Fruit fly (Drosophila melanogaster) whole organism, embryonic: ENCODE measurements around the gene lqfR.

Source experiments
- CG10147 ChIP-seq: fragments of 200-800 bp; sonication (Bioruptor generic); optimal IDR thresholded peaks from 2 replicates; lab custom pipeline; 2019; ENCODE audit warnings: missing biosample characterization, mild to moderate bottlenecking, missing genetic modification characterization, moderate library complexity
- CG10267 ChIP-seq: fragments of 200-800 bp; sonication (Bioruptor generic); optimal IDR thresholded peaks from 2 replicates; lab custom pipeline; 2018; ENCODE audit warnings: missing biosample characterization, mild to moderate bottlenecking, missing genetic modification characterization, moderate library complexity
- CG11504 ChIP-seq: fragments of 200-800 bp; sonication (Bioruptor generic); optimal IDR thresholded peaks from 3 replicates; lab custom pipeline; 2019; ENCODE audit warnings: missing biosample characterization, mild to moderate bottlenecking, missing genetic modification characterization, moderate library complexity
- CG12236 ChIP-seq: fragments of 200-800 bp; sonication (Bioruptor generic); optimal IDR thresholded peaks from 2 replicates; lab custom pipeline; 2016; ENCODE audit warnings: missing biosample characterization, missing genetic modification characterization
- CG12942 ChIP-seq: fragments of 200-800 bp; sonication (Bioruptor generic); optimal IDR thresholded peaks from 3 replicates; lab custom pipeline; 2016; ENCODE audit warnings: missing biosample characterization, missing genetic modification characterization
- CG13424 ChIP-seq: fragments of 200-800 bp; sonication (Bioruptor generic); optimal IDR thresholded peaks from 2 replicates; lab custom pipeline; 2019; ENCODE audit warnings: missing biosample characterization, mild to moderate bottlenecking, missing genetic modification characterization, moderate library complexity
- CG13894 ChIP-seq: fragments of 200-800 bp; sonication (Bioruptor generic); optimal IDR thresholded peaks from 3 replicates; lab custom pipeline; 2018; ENCODE audit warnings: missing biosample characterization, mild to moderate bottlenecking, missing genetic modification characterization, moderate library complexity
- CG14667 ChIP-seq: fragments of 200-800 bp; sonication (Bioruptor generic); IDR thresholded peaks from 2 replicates; pipeline ENCODE4 v1.3.6; 2022; ENCODE audit warnings: missing biosample characterization, missing genetic modification characterization
- CG14860 ChIP-seq: fragments of 200-800 bp; sonication (Bioruptor generic); IDR thresholded peaks from 3 replicates; pipeline ENCODE4 v1.3.6; 2022; ENCODE audit warnings: missing biosample characterization, missing genetic modification characterization; ENCODE audit not compliant: partially characterized antibody
- CG15601 ChIP-seq: fragments of 200-800 bp; sonication (Bioruptor generic); optimal IDR thresholded peaks from 3 replicates; lab custom pipeline; 2019; ENCODE audit warnings: missing biosample characterization, mild to moderate bottlenecking, missing genetic modification characterization, moderate library complexity
- CG1647 ChIP-seq: fragments of 200-800 bp; sonication (Bioruptor generic); optimal IDR thresholded peaks from 3 replicates; lab custom pipeline; 2016; ENCODE audit warnings: missing biosample characterization, missing genetic modification characterization
- CG18476 ChIP-seq: fragments of 200-800 bp; sonication (Bioruptor generic); optimal IDR thresholded peaks from 2 replicates; lab custom pipeline; 2016; ENCODE audit warnings: missing biosample characterization, mild to moderate bottlenecking, missing genetic modification characterization
- CG30403 ChIP-seq: fragments of 200-800 bp; sonication (Bioruptor generic); optimal IDR thresholded peaks from 3 replicates; lab custom pipeline; 2016; ENCODE audit warnings: missing biosample characterization, missing genetic modification characterization
- CG31224 ChIP-seq: fragments of 200-800 bp; sonication (Bioruptor generic); IDR thresholded peaks from 2 replicates; pipeline ENCODE4 v1.3.6; 2022; ENCODE audit warnings: missing biosample characterization, missing genetic modification characterization
- CG31441 ChIP-seq: fragments of 200-800 bp; sonication (Bioruptor generic); IDR thresholded peaks from 2 replicates; pipeline ENCODE4 v1.3.6; 2022; ENCODE audit warnings: missing biosample characterization, missing genetic modification characterization
- CG3281 ChIP-seq: fragments of 200-800 bp; sonication (Bioruptor generic); optimal IDR thresholded peaks from 3 replicates; lab custom pipeline; 2017; ENCODE audit warnings: missing biosample characterization, mild to moderate bottlenecking, missing genetic modification characterization
- CG34224 ChIP-seq: fragments of 200-800 bp; sonication (Bioruptor generic); IDR thresholded peaks from 3 replicates; pipeline ENCODE4 v1.3.6; 2022; ENCODE audit warnings: missing biosample characterization, missing genetic modification characterization; ENCODE audit not compliant: partially characterized antibody
- CG6683 ChIP-seq: fragments of 200-800 bp; sonication (Bioruptor generic); optimal IDR thresholded peaks from 2 replicates; lab custom pipeline; 2017; ENCODE audit warnings: missing biosample characterization, mild to moderate bottlenecking, missing genetic modification characterization, missing genetic modification reagents
- CG7928 ChIP-seq: fragments of 200-800 bp; sonication (Bioruptor generic); optimal IDR thresholded peaks from 2 replicates; lab custom pipeline; 2017; ENCODE audit warnings: missing biosample characterization, mild to moderate bottlenecking, missing genetic modification characterization
- CG8388 ChIP-seq: fragments of 200-800 bp; sonication (Bioruptor generic); optimal IDR thresholded peaks from 2 replicates; lab custom pipeline; 2019; ENCODE audit warnings: missing biosample characterization, mild to moderate bottlenecking, missing genetic modification characterization, moderate library complexity
- CG9727 ChIP-seq: fragments of 200-800 bp; sonication (Bioruptor generic); optimal IDR thresholded peaks from 3 replicates; lab custom pipeline; 2017; ENCODE audit warnings: missing biosample characterization, mild to moderate bottlenecking, missing genetic modification characterization
- CoRest ChIP-seq: fragments of 200-800 bp; sonication (Bioruptor generic); optimal IDR thresholded peaks from 3 replicates; lab custom pipeline; 2018; ENCODE audit warnings: missing biosample characterization, mild to moderate bottlenecking, missing genetic modification characterization, moderate library complexity
- E2f2 ChIP-seq: fragments of 200-800 bp; sonication (Bioruptor generic); IDR thresholded peaks from 2 replicates; pipeline ENCODE4 v1.3.6; 2022; ENCODE audit warnings: missing biosample characterization, missing genetic modification characterization
- Eip74EF ChIP-seq, 2 experiments: fragments of 200-800 bp in 1 of 2; fragments of >200 bp in 1 of 2; sonication (Bioruptor generic) in 1 of 2; optimal IDR thresholded peaks; 2 replicates each; lab custom pipeline; 2017 to 2019; ENCODE audit warnings: missing biosample characterization in 2 of 2, missing genetic modification characterization in 2 of 2, mild to moderate bottlenecking in 1 of 2, moderate library complexity in 1 of 2
- Fer3 ChIP-seq: fragments of 200-800 bp; sonication (Bioruptor generic); optimal IDR thresholded peaks from 2 replicates; lab custom pipeline; 2018; ENCODE audit warnings: missing biosample characterization, mild to moderate bottlenecking, missing genetic modification characterization, moderate library complexity
- Hand ChIP-seq: fragments of 200-800 bp; sonication (Bioruptor generic); optimal IDR thresholded peaks from 2 replicates; lab custom pipeline; 2017; ENCODE audit warnings: mild to moderate bottlenecking, missing biosample characterization, missing genetic modification reagents, missing genetic modification characterization
- Hr39 ChIP-seq: fragments of >200 bp; optimal IDR thresholded peaks from 2 replicates; lab custom pipeline; 2017
- Optix ChIP-seq: fragments of 200-800 bp; sonication (Bioruptor generic); IDR thresholded peaks from 3 replicates; pipeline ENCODE4 v1.3.6; 2022; ENCODE audit warnings: missing biosample characterization, missing genetic modification characterization
- Six4 ChIP-seq: fragments of 200-800 bp; sonication (Bioruptor generic); optimal IDR thresholded peaks from 2 replicates; lab custom pipeline; 2016; ENCODE audit warnings: missing biosample characterization, missing genetic modification characterization
- Stat92E ChIP-seq, 3 experiments: fragments of >200 bp in 2 of 3; fragments of 200-800 bp in 1 of 3; sonication (Bioruptor generic) in 1 of 3; optimal IDR thresholded peaks; 2 replicates each; lab custom pipeline; 2017 to 2019; ENCODE audit warnings: missing biosample characterization in 3 of 3, missing genetic modification characterization in 3 of 3, mild to moderate bottlenecking in 1 of 3, moderate library complexity in 1 of 3
- Tbp ChIP-seq: fragments of >200 bp; optimal IDR thresholded peaks from 2 replicates; lab custom pipeline; 2018; ENCODE audit warnings: missing biosample characterization, missing genetic modification characterization
- bab2 ChIP-seq: fragments of 200-800 bp; sonication (Bioruptor generic); optimal IDR thresholded peaks from 2 replicates; lab custom pipeline; 2016; ENCODE audit warnings: missing biosample characterization, missing genetic modification characterization
- bowl ChIP-seq: fragments of 200-800 bp; sonication (Bioruptor generic); IDR thresholded peaks from 2 replicates; pipeline ENCODE4 v1.3.6; 2022; ENCODE audit warnings: missing biosample characterization, missing genetic modification characterization
- br ChIP-seq: fragments of >200 bp; optimal IDR thresholded peaks from 2 replicates; lab custom pipeline; 2017
- btn ChIP-seq: fragments of 200-800 bp; sonication (Bioruptor generic); optimal IDR thresholded peaks from 2 replicates; lab custom pipeline; 2016; ENCODE audit warnings: missing biosample characterization, missing genetic modification characterization
- chif ChIP-seq, 2 experiments: fragments of 200-800 bp; sonication (Bioruptor generic); optimal IDR thresholded peaks; 3 replicates each; lab custom pipeline; 2016; ENCODE audit warnings: missing biosample characterization in 2 of 2, missing genetic modification characterization in 2 of 2
- chn ChIP-seq: fragments of 200-800 bp; sonication (Bioruptor generic); optimal IDR thresholded peaks from 2 replicates; lab custom pipeline; 2016; ENCODE audit warnings: missing biosample characterization, missing genetic modification characterization
- cwo ChIP-seq: fragments of 200-800 bp; sonication (Bioruptor generic); optimal IDR thresholded peaks from 3 replicates; lab custom pipeline; 2017; ENCODE audit warnings: missing biosample characterization, missing genetic modification characterization, mild to moderate bottlenecking, moderate library complexity, missing genetic modification reagents
- eve ChIP-seq, 2 experiments: fragments of >200 bp; optimal IDR thresholded peaks; 2 replicates each; lab custom pipeline; 2017; ENCODE audit warnings: missing biosample characterization in 2 of 2, missing genetic modification characterization in 2 of 2
- ewg ChIP-seq: fragments of 200-800 bp; sonication (Bioruptor generic); optimal IDR thresholded peaks from 3 replicates; lab custom pipeline; 2017; ENCODE audit warnings: mild to moderate bottlenecking, missing biosample characterization, missing genetic modification reagents, missing genetic modification characterization
- fd96Cb ChIP-seq: fragments of 200-800 bp; sonication (Bioruptor generic); optimal IDR thresholded peaks from 2 replicates; lab custom pipeline; 2018; ENCODE audit warnings: missing biosample characterization, mild to moderate bottlenecking, missing genetic modification characterization, moderate library complexity
- ham ChIP-seq: fragments of 200-800 bp; sonication (Bioruptor generic); IDR thresholded peaks from 2 replicates; pipeline ENCODE4 v1.3.6; 2022; ENCODE audit warnings: missing biosample characterization, missing genetic modification characterization
- ind ChIP-seq: fragments of 200-800 bp; sonication (Bioruptor generic); optimal IDR thresholded peaks from 3 replicates; lab custom pipeline; 2016; ENCODE audit warnings: missing biosample characterization, missing genetic modification characterization
- odd ChIP-seq: fragments of 200-800 bp; sonication (Bioruptor generic); optimal IDR thresholded peaks from 2 replicates; lab custom pipeline; 2017; ENCODE audit warnings: missing biosample characterization, mild to moderate bottlenecking, missing genetic modification characterization
- pb ChIP-seq: fragments of 200-800 bp; sonication (Bioruptor generic); optimal IDR thresholded peaks from 3 replicates; lab custom pipeline; 2016; ENCODE audit warnings: missing biosample characterization, missing genetic modification characterization
- pita ChIP-seq: fragments of 200-800 bp; sonication (Bioruptor generic); optimal IDR thresholded peaks from 2 replicates; lab custom pipeline; 2017; ENCODE audit warnings: missing biosample characterization, mild to moderate bottlenecking, missing genetic modification characterization
- sima ChIP-seq: fragments of 200-800 bp; sonication (Bioruptor generic); optimal IDR thresholded peaks from 2 replicates; lab custom pipeline; 2016; ENCODE audit warnings: missing biosample characterization, missing genetic modification characterization
- tna ChIP-seq: fragments of 200-800 bp; sonication (Bioruptor generic); IDR thresholded peaks from 2 replicates; pipeline ENCODE4 v1.3.6; 2022; ENCODE audit warnings: missing biosample characterization, missing genetic modification characterization; ENCODE audit not compliant: partially characterized antibody
- trem ChIP-seq: fragments of 200-800 bp; optimal IDR thresholded peaks from 3 replicates; lab custom pipeline; 2019; ENCODE audit warnings: missing biosample characterization, mild to moderate bottlenecking, missing genetic modification characterization, moderate library complexity
- unpg ChIP-seq: fragments of 200-800 bp; sonication (Bioruptor generic); optimal IDR thresholded peaks from 3 replicates; lab custom pipeline; 2018; ENCODE audit warnings: missing biosample characterization, mild to moderate bottlenecking, missing genetic modification characterization, moderate library complexity
- vnd ChIP-seq: fragments of 200-800 bp; sonication (Bioruptor generic); IDR thresholded peaks from 3 replicates; pipeline ENCODE4 v1.3.6; 2022; ENCODE audit warnings: missing biosample characterization, missing genetic modification characterization; ENCODE audit not compliant: partially characterized antibody
- zfh2 ChIP-seq: fragments of 200-800 bp; sonication (Bioruptor generic); optimal IDR thresholded peaks from 2 replicates; lab custom pipeline; 2016; ENCODE audit warnings: missing biosample characterization, missing genetic modification characterization

Gene lqfR

dm6 chr3R:22381077-22381476, 30.0 kb upstream of the lqfR start, which contains the start of gene CG43342 (continued):
- TF ChIP-seq vnd (GFP tag; lab: Robert Waterston, UW) (peak; percentile 80), CG1647 (GFP tag; lab: Kevin White, UChicago) (no peak), Tbp (GFP tag; lab: Kevin White, UChicago) (no peak), Stat92E (GFP tag; optimal IDR thresholded peaks at IDR 0.05; lab: Kevin White, UChicago) (no peak), CG3281 (GFP tag; lab: Kevin White, UChicago) (no peak), CG14667 (GFP tag; lab: Robert Waterston, UW) (no peak), cwo (GFP tag; lab: Kevin White, UChicago) (no peak), zfh2 (GFP tag; lab: Kevin White, UChicago) (no peak), CG14860 (peak; percentile 82), CG34224 (GFP tag; lab: Robert Waterston, UW) (peak; percentile 84), Optix (GFP tag; lab: Robert Waterston, UW) (no peak), pita (GFP tag; lab: Kevin White, UChicago) (no peak), pb (GFP tag; lab: Kevin White, UChicago) (no peak), CG6683 (GFP tag; lab: Kevin White, UChicago) (no peak), CG8388 (GFP tag; lab: Kevin White, UChicago) (no peak), CG11504 (tag; lab: Kevin White, UChicago) (no peak), chif (GFP tag; optimal IDR thresholded peaks at IDR 0.05; lab: Kevin White, UChicago) (no peak), CG10267 (tag; lab: Kevin White, UChicago) (peak; percentile 6), ind (no peak), CG9727 (GFP tag; lab: Kevin White, UChicago) (no peak), Eip74EF (GFP tag; optimal IDR thresholded peaks at IDR 0.05; lab: Kevin White, UChicago) (no peak), CoRest (tag; lab: Kevin White, UChicago) (no peak), CG15601 (tag; lab: Kevin White, UChicago) (no peak), CG31224 (GFP tag; lab: Robert Waterston, UW) (no peak), trem (tag; lab: Kevin White, UChicago) (peak; percentile 57), tna (peak; percentile 89), Fer3 (no peak), CG18476 (no peak), bab2 (GFP tag; lab: Kevin White, UChicago) (no peak), CG13894 (tag; lab: Kevin White, UChicago) (no peak), ham (no peak), CG13424 (no peak), sima (no peak), chn (no peak), CG7928 (no peak), ewg (GFP tag; lab: Kevin White, UChicago) (no peak), eve (GFP tag; optimal IDR thresholded peaks at IDR 0.05; lab: Kevin White, UChicago) (no peak), btn (GFP tag; lab: Kevin White, UChicago) (no peak), CG31441 (no peak), E2f2 (peak; percentile 84), CG12236 (GFP tag; lab: Kevin White, UChicago) (no peak), bowl (GFP tag; lab: Robert Waterston, UW) (no peak), Hr39 (no peak), CG30403 (no peak), CG12942 (GFP tag; lab: Kevin White, UChicago) (no peak), Six4 (GFP tag; lab: Kevin White, UChicago) (no peak), fd96Cb (tag; lab: Kevin White, UChicago) (no peak), CG10147 (GFP tag; lab: Kevin White, UChicago) (no peak), odd (GFP tag; lab: Kevin White, UChicago) (no peak), Hand (GFP tag; lab: Kevin White, UChicago) (no peak), br (lab: Kevin White, UChicago) (no peak), unpg (GFP tag; lab: Kevin White, UChicago) (no peak)
